Fruit fly (Drosophila melanogaster) whole organism, embryonic: Measurements from ENCODE around the gene Adh.

Experiments
- Awh ChIP-seq: fragments of 200-800 bp; sonication (Bioruptor generic); IDR thresholded peaks from 2 replicates; pipeline ENCODE4, ENCODE4 v1.3.6; 2022; ENCODE audit warnings: missing biosample characterization, missing genetic modification characterization
- B-H1 ChIP-seq: fragments of 200-800 bp; sonication (Bioruptor generic); IDR thresholded peaks from 3 replicates; pipeline ENCODE4 v1.3.6; 2022; ENCODE audit warnings: missing biosample characterization, missing genetic modification characterization
- Bdp1 ChIP-seq: fragments of 200-800 bp; sonication (Bioruptor generic); optimal IDR thresholded peaks from 3 replicates; lab custom pipeline; 2016; ENCODE audit warnings: missing biosample characterization, missing genetic modification characterization
- CG11504 ChIP-seq: fragments of 200-800 bp; sonication (Bioruptor generic); optimal IDR thresholded peaks from 3 replicates; lab custom pipeline; 2019; ENCODE audit warnings: missing biosample characterization, mild to moderate bottlenecking, missing genetic modification characterization, moderate library complexity
- CG14050 ChIP-seq: fragments of 200-800 bp; sonication (Bioruptor generic); IDR thresholded peaks from 3 replicates; pipeline ENCODE4 v1.3.6; 2022; ENCODE audit warnings: missing biosample characterization, missing genetic modification characterization
- CG1529 ChIP-seq: fragments of 200-800 bp; sonication (Bioruptor generic); optimal IDR thresholded peaks from 3 replicates; lab custom pipeline; 2018; ENCODE audit warnings: missing biosample characterization, missing genetic modification characterization
- CG17328 ChIP-seq: fragments of 200-800 bp; sonication (Bioruptor generic); IDR thresholded peaks from 2 replicates; pipeline ENCODE4 v1.3.6; 2022; ENCODE audit warnings: missing biosample characterization, missing genetic modification characterization
- CG32532 ChIP-seq: fragments of 200-800 bp; sonication (Bioruptor generic); IDR thresholded peaks from 2 replicates; pipeline ENCODE4 v1.3.6; 2022; ENCODE audit warnings: missing biosample characterization, missing genetic modification characterization
- CG32772 ChIP-seq: fragments of 200-800 bp; sonication (Bioruptor generic); IDR thresholded peaks from 2 replicates; pipeline ENCODE4 v1.3.6; 2022; ENCODE audit warnings: missing biosample characterization, missing genetic modification characterization
- CG3726 ChIP-seq: fragments of 200-800 bp; sonication (Bioruptor generic); IDR thresholded peaks from 3 replicates; pipeline ENCODE4, ENCODE4 v1.3.6; 2022; ENCODE audit warnings: missing biosample characterization, missing genetic modification characterization
- CG4424 ChIP-seq: fragments of 200-800 bp; sonication (Bioruptor generic); optimal IDR thresholded peaks from 3 replicates; lab custom pipeline; 2016; ENCODE audit warnings: missing biosample characterization, missing genetic modification characterization
- CG8281 ChIP-seq: fragments of 200-800 bp; sonication (Bioruptor generic); optimal IDR thresholded peaks from 2 replicates; lab custom pipeline; 2018; ENCODE audit warnings: missing biosample characterization, mild to moderate bottlenecking, missing genetic modification characterization, moderate library complexity
- CG9817 ChIP-seq: fragments of 200-800 bp; sonication (Bioruptor generic); optimal IDR thresholded peaks from 2 replicates; lab custom pipeline; 2018; ENCODE audit warnings: missing biosample characterization, mild to moderate bottlenecking, missing genetic modification characterization, moderate library complexity
- CTCF ChIP-seq: fragments of 200-800 bp; sonication (Bioruptor generic); optimal IDR thresholded peaks from 2 replicates; lab custom pipeline; 2017; ENCODE audit warnings: missing biosample characterization, mild to moderate bottlenecking, missing genetic modification characterization, moderate library complexity
- D ChIP-seq, 2 experiments: fragments of 200-800 bp in 1 of 2; fragments of >200 bp in 1 of 2; sonication (Bioruptor generic) in 1 of 2; optimal IDR thresholded peaks; 2 replicates in 1 of 2; 3 replicates in 1 of 2; lab custom pipeline; 2017; ENCODE audit warnings: mild to moderate bottlenecking in 1 of 2, missing biosample characterization in 1 of 2, missing genetic modification characterization in 1 of 2, missing genetic modification reagents in 1 of 2
- D19A ChIP-seq: fragments of 200-800 bp; optimal IDR thresholded peaks from 3 replicates; lab custom pipeline; 2019; ENCODE audit warnings: missing biosample characterization, mild to moderate bottlenecking, missing genetic modification characterization, moderate library complexity
- ERR ChIP-seq: fragments of 200-800 bp; sonication (Bioruptor generic); optimal IDR thresholded peaks from 2 replicates; lab custom pipeline; 2016; ENCODE audit warnings: missing biosample characterization, missing genetic modification characterization
- Elba2 ChIP-seq: fragments of 200-800 bp; sonication (Bioruptor generic); optimal IDR thresholded peaks from 3 replicates; lab custom pipeline; 2016; ENCODE audit warnings: missing biosample characterization, missing genetic modification characterization
- Fer2 ChIP-seq: fragments of 200-800 bp; sonication (Bioruptor generic); optimal IDR thresholded peaks from 2 replicates; lab custom pipeline; 2018; ENCODE audit warnings: missing biosample characterization, mild to moderate bottlenecking, missing genetic modification characterization, moderate library complexity
- Gsc ChIP-seq: fragments of 200-800 bp; sonication (Bioruptor generic); IDR thresholded peaks from 2 replicates; pipeline ENCODE4 v1.3.6; 2022; ENCODE audit warnings: missing biosample characterization, missing genetic modification characterization
- H2.0 ChIP-seq: fragments of 200-800 bp; sonication (Bioruptor generic); IDR thresholded peaks from 2 replicates; pipeline ENCODE4 v1.3.6; 2022; ENCODE audit warnings: missing biosample characterization, missing genetic modification characterization
- HLH54F ChIP-seq: fragments of 200-800 bp; sonication (Bioruptor generic); optimal IDR thresholded peaks from 3 replicates; lab custom pipeline; 2016; ENCODE audit warnings: missing biosample characterization, missing genetic modification characterization
- Hr78 ChIP-seq, 2 experiments: fragments of 200-800 bp in 1 of 2; fragments of >200 bp in 1 of 2; sonication (Bioruptor generic) in 1 of 2; optimal IDR thresholded peaks; 2 replicates each; lab custom pipeline; 2017 to 2019; ENCODE audit warnings: missing biosample characterization in 2 of 2, missing genetic modification characterization in 2 of 2, mild to moderate bottlenecking in 1 of 2, moderate library complexity in 1 of 2
- MTF-1 ChIP-seq: fragments of 200-800 bp; sonication (Bioruptor generic); optimal IDR thresholded peaks from 2 replicates; lab custom pipeline; 2018; ENCODE audit warnings: missing biosample characterization, mild to moderate bottlenecking, missing genetic modification characterization, borderline replicate concordance
- Med ChIP-seq: fragments of 200-800 bp; sonication (Bioruptor generic); peaks from one replicate; lab custom pipeline; 2016; ENCODE audit warnings: missing biosample characterization, missing genetic modification characterization, mild to moderate bottlenecking, inconsistent platforms, moderate library complexity
- NC2β ChIP-seq: fragments of 200-800 bp; sonication (Bioruptor generic); optimal IDR thresholded peaks from 2 replicates; lab custom pipeline; 2016; ENCODE audit warnings: missing biosample characterization, missing genetic modification characterization
- Pdp1 ChIP-seq, 2 experiments: fragments of 200-800 bp; sonication (Bioruptor generic); optimal IDR thresholded peaks; 3 replicates each; lab custom pipeline; 2016; ENCODE audit warnings: missing biosample characterization in 2 of 2, missing genetic modification characterization in 2 of 2, mild to moderate bottlenecking in 1 of 2, moderate library complexity in 1 of 2
- Scr ChIP-seq: fragments of 200-800 bp; sonication (Bioruptor generic); IDR thresholded peaks from 2 replicates; pipeline ENCODE4 v1.3.6; 2022; ENCODE audit warnings: missing biosample characterization, missing genetic modification characterization; ENCODE audit not compliant: partially characterized antibody
- Sox102F ChIP-seq: fragments of 200-800 bp; sonication (Bioruptor generic); optimal IDR thresholded peaks from 2 replicates; lab custom pipeline; 2018; ENCODE audit warnings: missing biosample characterization, mild to moderate bottlenecking, missing genetic modification characterization, moderate library complexity
- Ssrp ChIP-seq: fragments of 200-800 bp; sonication (Bioruptor generic); optimal IDR thresholded peaks from 2 replicates; lab custom pipeline; 2018; ENCODE audit warnings: missing biosample characterization, mild to moderate bottlenecking, missing genetic modification characterization, moderate library complexity
- Stat92E ChIP-seq, 3 experiments: fragments of >200 bp in 2 of 3; fragments of 200-800 bp in 1 of 3; sonication (Bioruptor generic) in 1 of 3; optimal IDR thresholded peaks; 2 replicates each; lab custom pipeline; 2017 to 2019; ENCODE audit warnings: missing biosample characterization in 3 of 3, missing genetic modification characterization in 3 of 3, mild to moderate bottlenecking in 1 of 3, moderate library complexity in 1 of 3
- Xrp1 ChIP-seq: fragments of 200-800 bp; sonication (Bioruptor generic); IDR thresholded peaks from 2 replicates; pipeline ENCODE4 v1.3.6; 2022; ENCODE audit warnings: missing biosample characterization, missing genetic modification characterization
- ara ChIP-seq: fragments of 200-800 bp; sonication (Bioruptor generic); IDR thresholded peaks from 2 replicates; pipeline ENCODE4 v1.3.6; 2022; ENCODE audit warnings: missing biosample characterization, missing genetic modification characterization
- bsh ChIP-seq, 2 experiments: fragments of 200-800 bp; sonication (Bioruptor generic); optimal IDR thresholded peaks; 2 replicates each; lab custom pipeline; 2017 to 2018; ENCODE audit warnings: mild to moderate bottlenecking in 2 of 2, missing biosample characterization in 2 of 2, missing genetic modification characterization in 2 of 2, moderate library complexity in 1 of 2
- chif ChIP-seq, 2 experiments: fragments of 200-800 bp; sonication (Bioruptor generic); optimal IDR thresholded peaks; 3 replicates each; lab custom pipeline; 2016; ENCODE audit warnings: missing biosample characterization in 2 of 2, missing genetic modification characterization in 2 of 2
- chinmo ChIP-seq: fragments of 200-800 bp; sonication (Bioruptor generic); IDR thresholded peaks from 4 replicates; pipeline ENCODE4 v1.3.6; 2022; ENCODE audit warnings: missing biosample characterization, missing genetic modification characterization; ENCODE audit not compliant: partially characterized antibody
- chn ChIP-seq: fragments of 200-800 bp; sonication (Bioruptor generic); optimal IDR thresholded peaks from 2 replicates; lab custom pipeline; 2016; ENCODE audit warnings: missing biosample characterization, missing genetic modification characterization
- corto ChIP-seq: fragments of 200-800 bp; sonication (Bioruptor generic); optimal IDR thresholded peaks from 2 replicates; lab custom pipeline; 2016; ENCODE audit warnings: missing biosample characterization, mild to moderate bottlenecking, missing genetic modification characterization, moderate library complexity
- dmrt11E ChIP-seq: fragments of 200-800 bp; sonication (Bioruptor generic); optimal IDR thresholded peaks from 3 replicates; lab custom pipeline; 2018; ENCODE audit warnings: missing biosample characterization, mild to moderate bottlenecking, missing genetic modification characterization, moderate library complexity
- fru ChIP-seq: fragments of >200 bp; optimal IDR thresholded peaks from 2 replicates; lab custom pipeline; 2017
- lbe ChIP-seq: fragments of 200-800 bp; sonication (Bioruptor generic); optimal IDR thresholded peaks from 2 replicates; lab custom pipeline; 2016; ENCODE audit warnings: missing biosample characterization, mild to moderate bottlenecking, missing genetic modification characterization
- maf-S ChIP-seq: fragments of 200-800 bp; sonication (Bioruptor generic); optimal IDR thresholded peaks from 2 replicates; lab custom pipeline; 2016; ENCODE audit warnings: missing biosample characterization, missing genetic modification characterization
- nmo ChIP-seq: fragments of 200-800 bp; sonication (Bioruptor generic); optimal IDR thresholded peaks from 2 replicates; lab custom pipeline; 2018; ENCODE audit warnings: missing biosample characterization, mild to moderate bottlenecking, missing genetic modification characterization, moderate library complexity
- prd ChIP-seq, 3 experiments: fragments of >200 bp in 2 of 3; fragments of 200-800 bp in 1 of 3; sonication (Bioruptor generic) in 1 of 3; optimal IDR thresholded peaks in 2 of 3; IDR thresholded peaks in 1 of 3; 2 replicates in 2 of 3; 3 replicates in 1 of 3; pipeline versions ENCODE4 v1.3.6 to Lab custom; 2017 to 2022; ENCODE audit warnings: missing biosample characterization in 1 of 3, missing genetic modification characterization in 1 of 3
- row ChIP-seq: fragments of 200-800 bp; sonication (Bioruptor generic); IDR thresholded peaks from 3 replicates; pipeline ENCODE4 v1.3.6; 2022; ENCODE audit warnings: missing biosample characterization, missing genetic modification characterization
- sisA ChIP-seq: fragments of 200-800 bp; sonication (Bioruptor generic); IDR thresholded peaks from 2 replicates; pipeline ENCODE4 v1.3.6; 2022; ENCODE audit warnings: missing biosample characterization, missing genetic modification characterization
- tup ChIP-seq: fragments of 200-800 bp; sonication (Bioruptor generic); optimal IDR thresholded peaks from 2 replicates; lab custom pipeline; 2016; ENCODE audit warnings: missing biosample characterization, mild to moderate bottlenecking, missing genetic modification characterization, moderate library complexity

The Adh gene

DNA sequence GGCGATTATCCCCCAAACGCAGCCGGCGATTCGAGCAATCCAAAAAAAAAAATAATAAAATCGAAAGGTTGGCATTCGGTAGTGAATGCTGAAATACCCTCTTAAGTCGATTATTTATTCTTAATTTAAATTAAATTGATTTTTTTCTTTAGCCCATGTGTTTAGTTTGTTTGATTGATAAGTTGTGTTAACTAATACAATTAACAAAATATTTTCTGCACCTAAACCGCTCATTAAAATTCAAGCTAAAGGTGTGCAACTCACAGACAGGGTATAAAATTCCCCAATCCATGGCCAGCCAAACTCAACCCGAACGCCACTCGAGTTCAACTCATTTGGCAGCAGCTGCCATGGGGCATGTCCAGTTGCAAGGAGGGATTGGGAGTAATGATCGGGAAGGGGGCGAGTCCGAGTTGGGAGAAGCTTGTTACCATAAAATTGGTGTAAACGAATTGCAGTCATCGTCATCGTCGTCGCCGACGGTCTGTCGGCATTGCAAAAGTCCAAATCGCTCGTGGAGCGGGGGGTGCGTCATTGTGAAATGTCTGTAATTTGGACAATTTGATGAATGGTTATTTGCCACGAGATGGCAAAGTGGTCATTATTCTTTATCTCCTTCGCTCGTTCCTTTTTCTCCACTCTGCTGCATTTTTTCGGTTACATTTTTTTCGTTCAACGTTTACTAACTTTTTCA, 42.0 kb upstream of the Adh start (continued):
- TF ChIP-seq Elba2 (GFP tag; lab: Kevin White, UChicago) (no peak), Scr (GFP tag; lab: Robert Waterston, UW) (no peak), D19A (tag; lab: Kevin White, UChicago) (peak; percentile 54), lbe (GFP tag; lab: Kevin White, UChicago) (peak; percentile 74), tup (GFP tag; lab: Kevin White, UChicago) (no peak), corto (GFP tag; lab: Kevin White, UChicago) (peak; percentile 81), Fer2 (no peak), CG32772 (peak; percentile 6; the same call in 1 of the 2 replicates), H2.0 (GFP tag; lab: Robert Waterston, UW) (no peak), CG17328 (GFP tag; lab: Robert Waterston, UW) (no peak), maf-S (GFP tag; lab: Kevin White, UChicago) (no peak), nmo (GFP tag; lab: Kevin White, UChicago) (peak; percentile 9), CG9817 (tag; lab: Kevin White, UChicago) (no peak), sisA (GFP tag; lab: Robert Waterston, UW) (peak; percentile 37), CG3726 (GFP tag; lab: Robert Waterston, UW) (no peak)

DNA sequence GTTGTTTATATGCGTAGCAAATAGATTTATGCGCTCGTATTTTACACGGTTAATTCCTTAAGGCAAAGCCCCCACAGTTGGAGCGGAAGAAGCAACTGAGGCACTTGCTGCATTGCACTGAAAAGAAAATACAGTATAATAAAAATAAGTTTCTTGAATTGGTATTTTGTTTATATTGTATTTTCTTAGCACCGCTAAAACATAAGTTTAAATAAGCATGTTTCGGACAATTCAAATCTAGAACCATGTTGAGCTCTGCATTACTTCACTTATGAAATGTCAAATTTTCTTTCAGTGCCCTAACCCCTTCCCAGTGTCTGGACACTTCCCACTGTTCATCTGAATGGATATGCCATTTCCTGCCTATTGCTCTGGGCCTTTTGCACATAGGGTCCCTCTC, 40.5 kb upstream of the Adh start:
- TF ChIP-seq Xrp1 (peak; percentile 50; the same call in 1 of the 2 replicates), CG14050 (no peak), MTF-1 (GFP tag; lab: Kevin White, UChicago) (no peak), CG4424 (peak; percentile 5), CG17328 (GFP tag; lab: Robert Waterston, UW) (peak; percentile 26; the same call in 1 of the 2 replicates), D (optimal IDR thresholded peaks at IDR 0.05; lab: Kevin White, UChicago) (no peak), D (GFP tag; optimal IDR thresholded peaks at IDR 0.05; lab: Kevin White, UChicago) (no peak), bsh (GFP tag; optimal IDR thresholded peaks at IDR 0.05; lab: Kevin White, UChicago) (peak in 1 of 2 experiments; percentile 3), ERR (no peak), CG32532 (GFP tag; lab: Robert Waterston, UW) (no peak), CTCF (GFP tag; lab: Kevin White, UChicago) (no peak), CG8281 (tag; lab: Kevin White, UChicago) (no peak), CG1529 (no peak), CG11504 (peak; percentile 11), Gsc (GFP tag; lab: Robert Waterston, UW) (no peak), fru (lab: Kevin White, UChicago) (no peak), Stat92E (GFP tag; optimal IDR thresholded peaks at IDR 0.05; lab: Kevin White, UChicago) (no peak), ara (GFP tag; lab: Robert Waterston, UW) (peak; percentile 50), prd (optimal IDR thresholded peaks at IDR 0.05; lab: Kevin White, UChicago) (no peak), prd (GFP tag; IDR thresholded peaks at IDR 0.05; lab: Robert Waterston, UW) (peak; percentile 19; the same call in 1 of the 3 replicates), Awh (GFP tag; lab: Robert Waterston, UW) (0 out of 2 replicates have a peak, but pooled peaks have one; percentile 29), Pdp1 (GFP tag; optimal IDR thresholded peaks at IDR 0.05; lab: Kevin White, UChicago) (no peak), B-H1 (GFP tag; lab: Robert Waterston, UW) (no peak), Bdp1 (GFP tag; lab: Kevin White, UChicago) (no peak), dmrt11E (tag; lab: Kevin White, UChicago) (peak; percentile 28), NC2β (GFP tag; lab: Kevin White, UChicago) (no peak), chn (no peak), Sox102F (peak; percentile 19), chif (GFP tag; optimal IDR thresholded peaks at IDR 0.05; lab: Kevin White, UChicago) (no peak), Med (peak; percentile 44), row (GFP tag; lab: Robert Waterston, UW) (0 out of 3 replicates have a peak, but pooled peaks have one; percentile 12), Hr78 (GFP tag; optimal IDR thresholded peaks at IDR 0.05; lab: Kevin White, UChicago) (no peak), chinmo (GFP tag; lab: Robert Waterston, UW) (no peak), HLH54F (GFP tag; lab: Kevin White, UChicago) (no peak), Ssrp (tag; lab: Kevin White, UChicago) (peak; percentile 10)
